Worm (Caenorhabditis elegans) whole organism, L1 larva: ENCODE measurements around the gene F28C10.1.

Experiments used
- C16A3.4 ChIP-seq: fragments of 150-350 bp; optimal IDR thresholded peaks from 2 replicates; lab custom pipeline; 2014; ENCODE audit warnings: missing biosample characterization, missing genetic modification characterization
- F16B12.6 ChIP-seq: fragments of 150-350 bp; optimal IDR thresholded peaks from 2 replicates; lab custom pipeline; 2014; ENCODE audit warnings: missing biosample characterization, missing genetic modification characterization
- alr-1 ChIP-seq: fragments of 200-800 bp; sonication (Bioruptor generic); optimal IDR thresholded peaks from 2 replicates; lab custom pipeline; 2018; ENCODE audit warnings: borderline replicate concordance, mild to moderate bottlenecking, missing genetic modification characterization, missing compliant biosample characterization
- aly-2 ChIP-seq: fragments of 150-350 bp; optimal IDR thresholded peaks from 2 replicates; lab custom pipeline; 2014; ENCODE audit warnings: missing biosample characterization, missing genetic modification characterization
- ceh-63 ChIP-seq: fragments of 200-800 bp; sonication (Bioruptor generic); optimal IDR thresholded peaks from 2 replicates; lab custom pipeline; 2018; ENCODE audit warnings: mild to moderate bottlenecking, missing genetic modification characterization, missing compliant biosample characterization
- ceh-8 ChIP-seq: fragments of 200-800 bp; sonication (Bioruptor generic); optimal IDR thresholded peaks from 2 replicates; lab custom pipeline; 2018; ENCODE audit warnings: mild to moderate bottlenecking, missing genetic modification characterization, moderate library complexity, missing compliant biosample characterization
- ces-1 ChIP-seq: fragments of 150-350 bp; optimal IDR thresholded peaks from 2 replicates; lab custom pipeline; 2014; ENCODE audit warnings: missing biosample characterization, missing genetic modification reagents, missing genetic modification characterization
- dpl-1 ChIP-seq, 3 experiments: fragments of 150-350 bp in 2 of 3; sonication (generic microtip) in 1 of 3; optimal IDR thresholded peaks; 2 replicates each; lab custom pipeline; 2014 to 2017; ENCODE audit warnings: missing biosample characterization in 3 of 3, missing genetic modification characterization in 3 of 3, missing genetic modification reagents in 3 of 3
- egl-13 ChIP-seq: sonication (generic microtip); optimal IDR thresholded peaks from 2 replicates; lab custom pipeline; 2016; ENCODE audit warnings: missing genotype, missing genetic modification reagents, missing genetic modification characterization, missing compliant biosample characterization
- egl-27 ChIP-seq, 2 experiments: fragments of 150-350 bp in 1 of 2; sonication (generic microtip); optimal IDR thresholded peaks; 3 replicates each; lab custom pipeline; 2017 to 2018; ENCODE audit warnings: missing biosample characterization in 2 of 2, missing genetic modification characterization in 2 of 2, missing genetic modification reagents in 2 of 2
- elt-2 ChIP-seq: sonication (generic microtip); optimal IDR thresholded peaks from 2 replicates; lab custom pipeline; 2016; ENCODE audit warnings: missing genetic modification characterization, mild to moderate bottlenecking, inconsistent platforms, missing compliant biosample characterization, missing genetic modification reagents
- ets-5 ChIP-seq: fragments of 200-800 bp; sonication (Bioruptor generic); IDR thresholded peaks from 2 replicates; pipeline ENCODE4 v1.3.6; 2022; ENCODE audit warnings: missing genetic modification characterization, missing compliant biosample characterization
- fkh-10 ChIP-seq: sonication (generic microtip); optimal IDR thresholded peaks from 2 replicates; lab custom pipeline; 2017; ENCODE audit warnings: missing biosample characterization, missing genetic modification reagents, missing genetic modification characterization
- fkh-4 ChIP-seq: sonication (generic microtip); optimal IDR thresholded peaks from 2 replicates; lab custom pipeline; 2016; ENCODE audit warnings: missing compliant biosample characterization, missing genetic modification characterization, borderline replicate concordance
- grh-1 ChIP-seq: fragments of 200-800 bp; sonication (Bioruptor generic); IDR thresholded peaks from 2 replicates; pipeline ENCODE4 v1.3.6; 2022; ENCODE audit warnings: missing genetic modification reagents, missing genetic modification characterization, missing compliant biosample characterization
- hlh-4 ChIP-seq: sonication (generic microtip); optimal IDR thresholded peaks from 2 replicates; lab custom pipeline; 2016; ENCODE audit warnings: mild to moderate bottlenecking, missing genetic modification characterization, missing compliant biosample characterization
- irx-1 ChIP-seq: sonication (generic microtip); optimal IDR thresholded peaks from 2 replicates; lab custom pipeline; 2016; ENCODE audit warnings: missing genetic modification characterization, missing compliant biosample characterization
- jun-1 ChIP-seq: fragments of 150-350 bp; optimal IDR thresholded peaks from 2 replicates; lab custom pipeline; 2014; ENCODE audit warnings: missing biosample characterization, missing genetic modification reagents, missing genetic modification characterization
- lin-14 ChIP-seq: fragments of 200-800 bp; sonication (Bioruptor generic); optimal IDR thresholded peaks from 2 replicates; lab custom pipeline; 2018; ENCODE audit warnings: mild to moderate bottlenecking, missing genetic modification characterization, moderate library complexity, missing compliant biosample characterization
- lin-15B ChIP-seq: fragments of 150-350 bp; sonication (generic microtip); optimal IDR thresholded peaks from 3 replicates; lab custom pipeline; 2014; ENCODE audit warnings: missing biosample characterization, missing genetic modification characterization
- lin-35 ChIP-seq, 2 experiments: fragments of 150-350 bp; optimal IDR thresholded peaks; 2 replicates each; lab custom pipeline; 2014; ENCODE audit warnings: missing biosample characterization in 2 of 2, missing genetic modification characterization in 2 of 2, missing genetic modification reagents in 2 of 2
- lin-39 ChIP-seq: fragments of 150-350 bp; optimal IDR thresholded peaks from 2 replicates; lab custom pipeline; 2014; ENCODE audit warnings: missing biosample characterization, missing genetic modification reagents, missing genetic modification characterization
- mab-9 ChIP-seq: fragments of 200-800 bp; sonication (Bioruptor generic); IDR thresholded peaks from 2 replicates; pipeline ENCODE4 v1.3.6; 2022; ENCODE audit warnings: missing genetic modification reagents, missing genetic modification characterization, missing compliant biosample characterization
- nhr-12 ChIP-seq: sonication (generic microtip); optimal IDR thresholded peaks from 2 replicates; lab custom pipeline; 2017; ENCODE audit warnings: missing biosample characterization, missing genetic modification characterization
- nhr-20 ChIP-seq: sonication (generic microtip); optimal IDR thresholded peaks from 2 replicates; lab custom pipeline; 2016; ENCODE audit warnings: mild to moderate bottlenecking, missing genetic modification characterization, missing compliant biosample characterization
- nhr-47 ChIP-seq: sonication (generic microtip); optimal IDR thresholded peaks from 2 replicates; lab custom pipeline; 2016; ENCODE audit warnings: mild to moderate bottlenecking, missing genetic modification characterization, moderate library complexity, missing compliant biosample characterization
- nhr-77 ChIP-seq: fragments of 150-350 bp; optimal IDR thresholded peaks from 2 replicates; lab custom pipeline; 2014; ENCODE audit warnings: missing biosample characterization, missing genetic modification characterization
- nhr-84 ChIP-seq: sonication (generic microtip); optimal IDR thresholded peaks from 2 replicates; lab custom pipeline; 2017; ENCODE audit warnings: missing biosample characterization, missing genetic modification characterization
- nhr-85 ChIP-seq: sonication (generic microtip); peaks from one replicate; lab custom pipeline; 2016; ENCODE audit warnings: missing genetic modification characterization, inconsistent platforms, missing compliant biosample characterization
- nhr-90 ChIP-seq: sonication (generic microtip); optimal IDR thresholded peaks from 2 replicates; lab custom pipeline; 2016; ENCODE audit warnings: mild to moderate bottlenecking, missing genetic modification characterization, missing compliant biosample characterization; ENCODE audit not compliant: poor library complexity
- pag-3 ChIP-seq: sonication (generic microtip); optimal IDR thresholded peaks from 2 replicates; lab custom pipeline; 2017; ENCODE audit warnings: missing genetic modification characterization, mild to moderate bottlenecking, missing compliant biosample characterization, antibody characterized with exemption, borderline replicate concordance; ENCODE audit not compliant: insufficient read depth
- pqm-1 ChIP-seq: sonication (generic microtip); optimal IDR thresholded peaks from 3 replicates; lab custom pipeline; 2017; ENCODE audit warnings: missing biosample characterization, missing genetic modification characterization
- skn-1 ChIP-seq: fragments of 150-350 bp; optimal IDR thresholded peaks from 2 replicates; lab custom pipeline; 2014; ENCODE audit warnings: missing biosample characterization, missing genetic modification characterization
- tbx-2 ChIP-seq: sonication (generic microtip); optimal IDR thresholded peaks from 2 replicates; lab custom pipeline; 2016; ENCODE audit warnings: missing genetic modification characterization, missing compliant biosample characterization
- tlp-1 ChIP-seq: fragments of 150-350 bp; optimal IDR thresholded peaks from 2 replicates; lab custom pipeline; 2014; ENCODE audit warnings: missing biosample characterization, missing genetic modification characterization
- unc-130 ChIP-seq: fragments of 150-350 bp; optimal IDR thresholded peaks from 2 replicates; lab custom pipeline; 2017; ENCODE audit warnings: missing biosample characterization, missing genetic modification characterization, inconsistent platforms
- unc-30 ChIP-seq: sonication (generic microtip); optimal IDR thresholded peaks from 2 replicates; lab custom pipeline; 2017; ENCODE audit warnings: missing biosample characterization, missing genetic modification characterization
- unc-86 ChIP-seq: sonication (generic microtip); optimal IDR thresholded peaks from 2 replicates; lab custom pipeline; 2016; ENCODE audit warnings: missing genetic modification characterization, missing compliant biosample characterization
- unc-98 ChIP-seq: fragments of 200-800 bp; sonication (Bioruptor generic); IDR thresholded peaks from 2 replicates; pipeline ENCODE4 v1.3.6; 2022; ENCODE audit warnings: missing genetic modification characterization, missing compliant biosample characterization
- xbp-1 ChIP-seq: sonication (generic microtip); optimal IDR thresholded peaks from 2 replicates; lab custom pipeline; 2016; ENCODE audit warnings: missing genetic modification characterization, missing compliant biosample characterization
- zag-1 ChIP-seq: fragments of 150-350 bp; optimal IDR thresholded peaks from 2 replicates; lab custom pipeline; 2014; ENCODE audit warnings: missing biosample characterization, missing genetic modification characterization
- ztf-4 ChIP-seq: fragments of 150-350 bp; optimal IDR thresholded peaks from 2 replicates; lab custom pipeline; 2014; ENCODE audit warnings: missing biosample characterization, missing genetic modification characterization

F28C10.1 gene

ce11 chrX:535728-536127 lies 7.2 kb upstream of the F28C10.1 start, which contains the start of gene F28C10.3 (continued):
- peak; percentile 50 for TF ChIP-seq egl-13 (tag; lab: Kevin White, UChicago)
- TF ChIP-seq unc-130 (tag; lab: Kevin White, UChicago): peak; percentile 21
- TF ChIP-seq grh-1 (GFP tag; lab: Robert Waterston, UW): peak; percentile 65
- no peak for TF ChIP-seq lin-15B
- TF ChIP-seq nhr-20: peak; percentile 87
- TF ChIP-seq fkh-4 (tag; lab: Kevin White, UChicago): no peak
- TF ChIP-seq tlp-1 (tag; lab: Kevin White, UChicago): no peak
- TF ChIP-seq pqm-1 (tag; lab: Kevin White, UChicago): no peak
- TF ChIP-seq nhr-77 (tag; lab: Kevin White, UChicago): peak; percentile 42
- TF ChIP-seq jun-1 (tag; lab: Kevin White, UChicago): peak; percentile 81
- peak; percentile 38 for TF ChIP-seq aly-2
- TF ChIP-seq nhr-47 (tag; lab: Kevin White, UChicago): peak; percentile 89
- TF ChIP-seq skn-1 (tag; lab: Kevin White, UChicago): peak; percentile 93
- TF ChIP-seq xbp-1 (tag; lab: Kevin White, UChicago): peak; percentile 88
- no peak for TF ChIP-seq unc-98 (GFP tag; lab: Robert Waterston, UW)
- TF ChIP-seq unc-30: no peak
- TF ChIP-seq unc-86 (tag; lab: Kevin White, UChicago): peak; percentile 71
- TF ChIP-seq alr-1 (tag; lab: Kevin White, UChicago): no peak
- TF ChIP-seq nhr-12 (tag; lab: Kevin White, UChicago): no peak
- TF ChIP-seq pag-3 (tag; lab: Kevin White, UChicago): peak; percentile 61
- peak; percentile 67 for TF ChIP-seq fkh-10 (GFP tag; lab: Kevin White, UChicago)
- no peak for TF ChIP-seq nhr-84 (tag; lab: Kevin White, UChicago)
- TF ChIP-seq C16A3.4 (tag; lab: Kevin White, UChicago): peak; percentile 63
- no peak for TF ChIP-seq ceh-8 (GFP tag; lab: Kevin White, UChicago)
- TF ChIP-seq lin-39 (tag; lab: Kevin White, UChicago): peak; percentile 53
- no peak for TF ChIP-seq ets-5 (GFP tag; lab: Robert Waterston, UW)
- TF ChIP-seq zag-1 (tag; lab: Kevin White, UChicago): peak; percentile 4

- TF ChIP-seq skn-1 (tag; lab: Kevin White, UChicago) (peak; percentile 99), alr-1 (tag; lab: Kevin White, UChicago) (no peak)
Measured at ce11 chrX:536365-536764, 6.5 kb upstream of the F28C10.1 start.

- TF ChIP-seq lin-35 (GFP tag; optimal IDR thresholded peaks at IDR 0.05; lab: Kevin White, UChicago) (no peak), irx-1 (no peak), nhr-85 (tag; lab: Kevin White, UChicago) (no peak), ztf-4 (tag; lab: Kevin White, UChicago) (no peak), unc-30 (no peak), ceh-63 (no peak)
- TF ChIP-seq, all 84 proteins: peak for 0
Measured at ce11 chrX:538083-538482, 4.8 kb upstream of the F28C10.1 start.

- TF ChIP-seq unc-130 (tag; lab: Kevin White, UChicago) (no peak), nhr-90 (tag; lab: Kevin White, UChicago) (no peak), elt-2 (peak; percentile 49), lin-35 (GFP tag; optimal IDR thresholded peaks at IDR 0.05; lab: Kevin White, UChicago) (peak in 1 of 2 experiments; percentile 25), hlh-4 (no peak), ces-1 (GFP tag; lab: Kevin White, UChicago) (no peak), ets-5 (GFP tag; lab: Robert Waterston, UW) (no peak), ztf-4 (tag; lab: Kevin White, UChicago) (no peak), tbx-2 (no peak), F16B12.6 (tag; lab: Kevin White, UChicago) (no peak), egl-27 (tag; optimal IDR thresholded peaks at IDR 0.05; lab: Kevin White, UChicago) (no peak), lin-14 (no peak), irx-1 (no peak), dpl-1 (GFP tag; optimal IDR thresholded peaks at IDR 0.05; lab: Kevin White, UChicago) (no peak), mab-9 (GFP tag; lab: Robert Waterston, UW) (no peak)
Measured at ce11 chrX:551175-551729, 8.3 kb downstream of the F28C10.1 start, which contains the start of gene F57C12.2. Gene F57C12.2, minus strand, starts transcription at chrX:551392.
